Worm (Caenorhabditis elegans) whole organism, L2 larva: ENCODE data around the gene msa-1.

Experiments
- aly-2 ChIP-seq: fragments of 150-350 bp; optimal IDR thresholded peaks from 2 replicates; lab custom pipeline; 2014; ENCODE audit warnings: missing biosample characterization, missing genetic modification characterization
- dmd-4 ChIP-seq: sonication (generic microtip); optimal IDR thresholded peaks from 2 replicates; lab custom pipeline; 2017; ENCODE audit warnings: missing biosample characterization, missing genetic modification characterization
- elt-1 ChIP-seq: fragments of 150-350 bp; optimal IDR thresholded peaks from 2 replicates; lab custom pipeline; 2014; ENCODE audit warnings: missing biosample characterization, missing genetic modification characterization
- lsy-2 ChIP-seq, 2 experiments: fragments of 150-350 bp in 1 of 2; sonication (generic microtip) in 1 of 2; optimal IDR thresholded peaks; 2 replicates each; lab custom pipeline; 2014 to 2017; ENCODE audit warnings: missing biosample characterization in 2 of 2, missing genetic modification characterization in 2 of 2
- nhr-129 ChIP-seq: fragments of 150-350 bp; optimal IDR thresholded peaks from 2 replicates; lab custom pipeline; 2014; ENCODE audit warnings: missing biosample characterization, missing genetic modification characterization
- nhr-23 ChIP-seq: fragments of 150-350 bp; optimal IDR thresholded peaks from 2 replicates; lab custom pipeline; 2014; ENCODE audit warnings: missing biosample characterization, missing genetic modification reagents, missing genetic modification characterization
- snpc-4 ChIP-seq: fragments of 150-350 bp; optimal IDR thresholded peaks from 2 replicates; lab custom pipeline; 2014; ENCODE audit warnings: missing biosample characterization, missing genetic modification characterization

DNA sequence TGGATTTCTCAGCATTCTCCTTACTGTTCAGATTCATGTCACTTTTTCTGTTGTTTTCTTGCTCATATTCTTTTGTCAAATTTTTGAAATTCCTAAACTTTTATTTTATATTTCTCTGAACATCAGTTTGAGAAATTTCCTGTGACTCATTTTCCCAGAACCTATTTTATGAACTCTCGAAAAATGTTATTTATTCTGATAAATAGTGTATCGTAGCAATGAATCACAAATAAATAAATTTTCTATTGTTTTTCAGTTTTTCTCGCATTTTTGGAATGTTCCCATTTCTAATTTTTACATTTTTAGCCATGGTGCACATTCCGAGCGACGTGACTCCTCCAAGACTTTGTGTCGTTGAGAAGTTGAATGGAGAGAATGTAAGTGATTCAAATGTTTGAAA, 30.4 kb downstream of the msa-1 start, which contains the start of gene nrfl-1:
- TF ChIP-seq nhr-129 (tag; lab: Kevin White, UChicago) (no peak), elt-1 (tag; lab: Kevin White, UChicago) (no peak), dmd-4 (tag; lab: Kevin White, UChicago) (no peak), snpc-4 (tag; lab: Kevin White, UChicago) (no peak), lsy-2 (tag; optimal IDR thresholded peaks at IDR 0.05; lab: Kevin White, UChicago) (no peak), nhr-23 (tag; lab: Kevin White, UChicago) (no peak), aly-2 (tag; lab: Kevin White, UChicago) (no peak)
